Fruit fly (Drosophila melanogaster) whole organism, pupa: Measurements from ENCODE around the gene CG18598.

ENCODE experiments used
- CG13204 ChIP-seq: fragments of 200-800 bp; sonication (Bioruptor generic); optimal IDR thresholded peaks from 2 replicates; lab custom pipeline; 2018; ENCODE audit warnings: missing biosample characterization, mild to moderate bottlenecking, missing genetic modification characterization, moderate library complexity
- CG15710 ChIP-seq: fragments of 200-800 bp; sonication (Bioruptor generic); optimal IDR thresholded peaks from 2 replicates; lab custom pipeline; 2018; ENCODE audit warnings: missing biosample characterization, mild to moderate bottlenecking, missing genetic modification characterization, moderate library complexity
- CG8159 ChIP-seq: fragments of 200-800 bp; sonication (Bioruptor generic); optimal IDR thresholded peaks from 3 replicates; lab custom pipeline; 2018; ENCODE audit warnings: missing biosample characterization, mild to moderate bottlenecking, missing genetic modification characterization, moderate library complexity

DNA sequence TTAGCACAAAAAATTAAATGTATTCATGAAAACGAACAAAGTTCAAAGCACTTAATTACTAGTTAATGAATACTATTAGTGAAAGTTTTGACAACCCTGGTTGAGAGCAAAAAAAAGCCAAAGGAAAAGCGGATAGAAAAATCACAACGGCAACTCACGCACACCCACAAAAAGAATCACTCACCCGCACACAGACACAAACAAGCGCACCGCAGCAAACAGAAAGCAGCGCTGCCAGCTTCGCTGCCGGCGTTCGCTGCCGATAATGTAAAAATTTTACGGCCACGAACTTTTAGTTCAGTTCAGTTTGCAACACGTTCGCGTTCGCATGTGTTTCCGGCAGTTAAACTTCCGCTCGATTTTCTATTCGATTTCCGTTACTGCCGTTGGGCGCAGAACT lies 16.6 kb downstream of the CG18598 start, which contains the start of gene CG18599:
- TF ChIP-seq CG13204 (GFP tag; lab: Kevin White, UChicago): no peak
- TF ChIP-seq CG8159 (tag; lab: Kevin White, UChicago): no peak
- TF ChIP-seq CG15710 (tag; lab: Kevin White, UChicago): no peak
